Worm (Caenorhabditis elegans) whole organism, late embryonic: ENCODE results near the gene try-14.

Source experiments
- C38D4.7 ChIP-seq: fragments of 200-800 bp; sonication (Bioruptor generic); optimal IDR thresholded peaks from 2 replicates; lab custom pipeline; 2018; ENCODE audit warnings: mild to moderate bottlenecking, missing genetic modification characterization, moderate library complexity, missing compliant biosample characterization
- F13H6.1 ChIP-seq: sonication (generic microtip); optimal IDR thresholded peaks from 2 replicates; lab custom pipeline; 2016; ENCODE audit warnings: missing genetic modification characterization, missing compliant biosample characterization
- K02D7.2 ChIP-seq: sonication (generic microtip); optimal IDR thresholded peaks from 2 replicates; lab custom pipeline; 2017; ENCODE audit warnings: mild to moderate bottlenecking, missing genetic modification characterization, missing compliant biosample characterization
- T23F11.4 ChIP-seq: fragments of 200-800 bp; sonication (Bioruptor generic); optimal IDR thresholded peaks from 2 replicates; lab custom pipeline; 2018; ENCODE audit warnings: mild to moderate bottlenecking, missing genetic modification characterization, missing compliant biosample characterization
- ama-1 ChIP-seq: fragments of 150-350 bp; optimal IDR thresholded peaks from 2 replicates; lab custom pipeline; 2014
- ceh-14 ChIP-seq: sonication (generic microtip); optimal IDR thresholded peaks from 2 replicates; lab custom pipeline; 2016; ENCODE audit warnings: missing genotype, missing genetic modification characterization, missing compliant biosample characterization
- ceh-18 ChIP-seq: sonication (generic microtip); optimal IDR thresholded peaks from 2 replicates; lab custom pipeline; 2016; ENCODE audit warnings: missing genetic modification characterization, missing compliant biosample characterization
- ceh-2 ChIP-seq: sonication (generic microtip); optimal IDR thresholded peaks from 2 replicates; lab custom pipeline; 2016; ENCODE audit warnings: missing genotype, missing genetic modification characterization, missing compliant biosample characterization
- ceh-22 ChIP-seq: sonication (generic microtip); optimal IDR thresholded peaks from 2 replicates; lab custom pipeline; 2017; ENCODE audit warnings: missing biosample characterization, missing genetic modification characterization
- ceh-30 ChIP-seq: fragments of 150-350 bp; optimal IDR thresholded peaks from 2 replicates; lab custom pipeline; 2014; ENCODE audit warnings: missing biosample characterization, missing genetic modification characterization
- ceh-31 ChIP-seq: sonication (generic microtip); optimal IDR thresholded peaks from 2 replicates; lab custom pipeline; 2016; ENCODE audit warnings: missing genetic modification characterization, missing compliant biosample characterization
- ceh-48 ChIP-seq: sonication (generic microtip); optimal IDR thresholded peaks from 2 replicates; lab custom pipeline; 2016; ENCODE audit warnings: missing genetic modification characterization, inconsistent platforms, missing compliant biosample characterization
- che-1 ChIP-seq: sonication (generic microtip); optimal IDR thresholded peaks from 2 replicates; lab custom pipeline; 2016; ENCODE audit warnings: mild to moderate bottlenecking, missing genetic modification characterization, missing compliant biosample characterization
- dmd-4 ChIP-seq: sonication (generic microtip); optimal IDR thresholded peaks from 2 replicates; lab custom pipeline; 2016; ENCODE audit warnings: borderline replicate concordance, missing genetic modification characterization, missing compliant biosample characterization
- elt-2 ChIP-seq: sonication (generic microtip); optimal IDR thresholded peaks from 2 replicates; lab custom pipeline; 2016; ENCODE audit warnings: missing genetic modification reagents, missing genetic modification characterization, missing compliant biosample characterization
- eyg-1 ChIP-seq: sonication (generic microtip); optimal IDR thresholded peaks from 2 replicates; lab custom pipeline; 2016; ENCODE audit warnings: missing genotype, missing genetic modification characterization, missing compliant biosample characterization
- fax-1 ChIP-seq: sonication (generic microtip); optimal IDR thresholded peaks from 2 replicates; lab custom pipeline; 2016; ENCODE audit warnings: missing genotype, missing genetic modification characterization, missing compliant biosample characterization
- fkh-10 ChIP-seq: fragments of 150-350 bp; optimal IDR thresholded peaks from 2 replicates; lab custom pipeline; 2014; ENCODE audit warnings: missing biosample characterization, missing genetic modification reagents, missing genetic modification characterization
- fkh-6 ChIP-seq: sonication (generic microtip); optimal IDR thresholded peaks from 2 replicates; lab custom pipeline; 2016; ENCODE audit warnings: missing genetic modification characterization, missing compliant biosample characterization
- hlh-13 ChIP-seq: fragments of 200-800 bp; sonication (Bioruptor generic); optimal IDR thresholded peaks from 2 replicates; lab custom pipeline; 2018; ENCODE audit warnings: mild to moderate bottlenecking, missing genetic modification characterization, missing compliant biosample characterization
- hlh-15 ChIP-seq: sonication (generic microtip); optimal IDR thresholded peaks from 2 replicates; lab custom pipeline; 2016; ENCODE audit warnings: missing genetic modification characterization, missing compliant biosample characterization
- hlh-30 ChIP-seq: sonication (generic microtip); optimal IDR thresholded peaks from 2 replicates; lab custom pipeline; 2017; ENCODE audit warnings: antibody characterized with exemption, missing genetic modification characterization, missing compliant biosample characterization; ENCODE audit not compliant: insufficient read depth
- hlh-6 ChIP-seq: sonication (generic microtip); optimal IDR thresholded peaks from 2 replicates; lab custom pipeline; 2016; ENCODE audit warnings: missing genotype, missing genetic modification characterization, missing compliant biosample characterization
- lin-11 ChIP-seq: fragments of 200-800 bp; sonication (Bioruptor generic); optimal IDR thresholded peaks from 2 replicates; lab custom pipeline; 2018; ENCODE audit warnings: mild to moderate bottlenecking, missing genetic modification characterization, missing compliant biosample characterization
- madf-2 ChIP-seq: sonication (generic microtip); optimal IDR thresholded peaks from 2 replicates; lab custom pipeline; 2017; ENCODE audit warnings: missing genetic modification characterization, missing compliant biosample characterization
- mec-3 ChIP-seq: sonication (generic microtip); optimal IDR thresholded peaks from 2 replicates; lab custom pipeline; 2016; ENCODE audit warnings: borderline replicate concordance, missing genetic modification characterization, missing compliant biosample characterization
- nfya-1 ChIP-seq: sonication (generic microtip); optimal IDR thresholded peaks from 2 replicates; lab custom pipeline; 2017; ENCODE audit warnings: missing genetic modification characterization, mild to moderate bottlenecking, missing compliant biosample characterization, antibody characterized with exemption, moderate library complexity
- nhr-11 ChIP-seq: fragments of 150-350 bp; optimal IDR thresholded peaks from 2 replicates; lab custom pipeline; 2014; ENCODE audit warnings: missing biosample characterization, missing genetic modification characterization
- nhr-232 ChIP-seq: sonication (generic microtip); optimal IDR thresholded peaks from 2 replicates; lab custom pipeline; 2016; ENCODE audit warnings: missing genetic modification characterization, missing compliant biosample characterization
- odd-2 ChIP-seq: sonication (generic microtip); optimal IDR thresholded peaks from 2 replicates; lab custom pipeline; 2017; ENCODE audit warnings: antibody characterized with exemption, mild to moderate bottlenecking, missing genetic modification characterization, missing compliant biosample characterization
- pat-9 ChIP-seq: fragments of 200-800 bp; sonication (Bioruptor generic); optimal IDR thresholded peaks from 2 replicates; lab custom pipeline; 2018; ENCODE audit warnings: mild to moderate bottlenecking, missing genetic modification characterization, moderate library complexity, missing compliant biosample characterization
- pax-1 ChIP-seq: fragments of 150-350 bp; optimal IDR thresholded peaks from 2 replicates; lab custom pipeline; 2014; ENCODE audit warnings: missing biosample characterization, missing genetic modification characterization
- pqm-1 ChIP-seq: sonication (generic microtip); optimal IDR thresholded peaks from 2 replicates; lab custom pipeline; 2016; ENCODE audit warnings: missing genetic modification characterization, missing compliant biosample characterization
- pros-1 ChIP-seq: fragments of 150-350 bp; optimal IDR thresholded peaks from 2 replicates; lab custom pipeline; 2014; ENCODE audit warnings: missing biosample characterization, missing genetic modification reagents, missing genetic modification characterization
- ref-2 ChIP-seq: sonication (generic microtip); optimal IDR thresholded peaks from 2 replicates; lab custom pipeline; 2016; ENCODE audit warnings: missing genetic modification characterization, missing compliant biosample characterization
- rnt-1 ChIP-seq: sonication (generic microtip); optimal IDR thresholded peaks from 2 replicates; lab custom pipeline; 2016; ENCODE audit warnings: missing genetic modification characterization, missing compliant biosample characterization
- sox-2 ChIP-seq: fragments of 200-800 bp; sonication (Bioruptor generic); IDR thresholded peaks from 2 replicates; pipeline ENCODE4 v1.3.6; 2022; ENCODE audit warnings: missing genetic modification reagents, missing genetic modification characterization, missing compliant biosample characterization
- sox-4 ChIP-seq: sonication (generic microtip); optimal IDR thresholded peaks from 2 replicates; lab custom pipeline; 2017; ENCODE audit warnings: mild to moderate bottlenecking, missing genetic modification characterization, inconsistent platforms, missing compliant biosample characterization
- syd-9 ChIP-seq: sonication (generic microtip); optimal IDR thresholded peaks from 2 replicates; lab custom pipeline; 2016; ENCODE audit warnings: mild to moderate bottlenecking, missing genetic modification characterization, moderate library complexity, missing compliant biosample characterization
- tbx-7 ChIP-seq: sonication (generic microtip); optimal IDR thresholded peaks from 2 replicates; lab custom pipeline; 2016; ENCODE audit warnings: missing genotype, missing genetic modification characterization, missing compliant biosample characterization
- unc-3 ChIP-seq, 2 experiments: fragments of 200-800 bp in 1 of 2; sonication (Bioruptor generic) in 1 of 2; sonication (generic microtip) in 1 of 2; conservative IDR thresholded peaks in 1 of 2; optimal IDR thresholded peaks in 1 of 2; 2 replicates each; pipeline versions ENCODE4 v1.3.6 to Lab custom; 2016 to 2022; ENCODE audit warnings: missing compliant biosample characterization in 2 of 2, missing genetic modification characterization in 2 of 2, missing genetic modification reagents in 1 of 2
- unc-42 ChIP-seq: sonication (generic microtip); optimal IDR thresholded peaks from 2 replicates; lab custom pipeline; 2016; ENCODE audit warnings: missing genotype, missing genetic modification characterization, missing compliant biosample characterization
- unc-55 ChIP-seq: sonication (generic microtip); optimal IDR thresholded peaks from 2 replicates; lab custom pipeline; 2017; ENCODE audit warnings: missing biosample characterization, missing genetic modification reagents, missing genetic modification characterization
- unc-86 ChIP-seq: sonication (generic microtip); optimal IDR thresholded peaks from 2 replicates; lab custom pipeline; 2016; ENCODE audit warnings: missing genetic modification characterization, missing compliant biosample characterization
- zip-5 ChIP-seq: sonication (generic microtip); optimal IDR thresholded peaks from 2 replicates; lab custom pipeline; 2016; ENCODE audit warnings: missing genetic modification characterization, missing compliant biosample characterization
- ztf-16 ChIP-seq: sonication (generic microtip); optimal IDR thresholded peaks from 2 replicates; lab custom pipeline; 2017; ENCODE audit warnings: missing genetic modification characterization, missing compliant biosample characterization

try-14 gene

DNA sequence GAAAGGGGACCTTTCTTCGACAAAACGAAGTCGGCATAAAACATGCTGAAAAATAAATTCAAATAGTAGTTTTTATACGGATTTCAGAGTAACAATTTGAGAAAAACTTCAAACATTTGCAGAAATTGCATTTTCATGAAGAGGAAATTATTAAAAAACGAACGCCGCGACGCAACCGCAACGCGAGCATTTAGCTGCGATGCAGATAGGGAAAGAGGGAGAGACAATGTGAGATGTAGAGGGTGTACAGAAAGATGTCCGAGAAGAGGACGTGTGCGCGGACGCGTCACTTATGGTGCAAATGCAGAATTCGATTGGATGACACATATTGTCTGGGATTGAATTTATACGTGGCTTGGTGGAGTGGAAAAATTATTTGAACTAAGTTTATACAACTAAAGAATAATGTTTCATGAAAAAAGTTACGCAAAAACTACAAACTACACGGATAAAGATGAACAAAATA lies 20.4 kb downstream of the try-14 start, which contains the start of gene coh-1 (continued):
- TF ChIP-seq unc-86 (tag; lab: Kevin White, UChicago) (no peak), sox-4 (no peak), ama-1 (lab: Kevin White, UChicago) (no peak), fkh-10 (GFP tag; lab: Kevin White, UChicago) (no peak), dmd-4 (no peak), mec-3 (tag; lab: Kevin White, UChicago) (no peak), pat-9 (tag; lab: Kevin White, UChicago) (no peak), ceh-22 (no peak), ref-2 (tag; lab: Kevin White, UChicago) (no peak), eyg-1 (no peak), unc-42 (tag; lab: Kevin White, UChicago) (peak; percentile 83), ceh-31 (tag; lab: Kevin White, UChicago) (peak; percentile 85), madf-2 (tag; lab: Kevin White, UChicago) (no peak), unc-55 (GFP tag; lab: Kevin White, UChicago) (peak; percentile 21), fkh-6 (tag; lab: Kevin White, UChicago) (no peak), F13H6.1 (tag; lab: Kevin White, UChicago) (no peak), hlh-30 (tag; lab: Kevin White, UChicago) (no peak), lin-11 (tag; lab: Kevin White, UChicago) (no peak), ceh-48 (tag; lab: Kevin White, UChicago) (no peak), pqm-1 (no peak), unc-3 (GFP tag; conservative IDR thresholded peaks at IDR 0.05; lab: Robert Waterston, UW) (no peak), unc-3 (tag; optimal IDR thresholded peaks at IDR 0.05; lab: Kevin White, UChicago) (no peak), ceh-30 (peak; percentile 2), rnt-1 (tag; lab: Kevin White, UChicago) (peak; percentile 54), tbx-7 (no peak), che-1 (tag; lab: Kevin White, UChicago) (no peak), hlh-6 (no peak), ceh-18 (tag; lab: Kevin White, UChicago) (peak; percentile 24), pros-1 (tag; lab: Kevin White, UChicago) (peak; percentile 50), C38D4.7 (GFP tag; lab: Kevin White, UChicago) (no peak), ztf-16 (tag; lab: Kevin White, UChicago) (no peak), nhr-232 (tag; lab: Kevin White, UChicago) (no peak), syd-9 (tag; lab: Kevin White, UChicago) (no peak), hlh-15 (tag; lab: Kevin White, UChicago) (no peak), elt-2 (tag; lab: Kevin White, UChicago) (no peak), pax-1 (tag; lab: Kevin White, UChicago) (no peak), ceh-14 (tag; lab: Kevin White, UChicago) (no peak), T23F11.4 (GFP tag; lab: Kevin White, UChicago) (no peak), nhr-11 (tag; lab: Kevin White, UChicago) (no peak), K02D7.2 (tag; lab: Kevin White, UChicago) (no peak), sox-2 (no peak), odd-2 (tag; lab: Kevin White, UChicago) (no peak), nfya-1 (tag; lab: Kevin White, UChicago) (peak; percentile 68), fax-1 (tag; lab: Kevin White, UChicago) (no peak), hlh-13 (no peak), ceh-2 (tag; lab: Kevin White, UChicago) (no peak), zip-5 (no peak)
- TF ChIP-seq, all 69 proteins: peak for 10
